Worm (Caenorhabditis elegans) whole organism, L2 larva: ENCODE data around the gene arl-5.

Source experiments
- R02D3.7 ChIP-seq: fragments of 150-350 bp; optimal IDR thresholded peaks from 2 replicates; lab custom pipeline; 2014; ENCODE audit warnings: missing biosample characterization, missing genetic modification characterization
- aly-2 ChIP-seq: fragments of 150-350 bp; optimal IDR thresholded peaks from 2 replicates; lab custom pipeline; 2014; ENCODE audit warnings: missing biosample characterization, missing genetic modification characterization
- lin-11 ChIP-seq: fragments of 150-350 bp; sonication (generic microtip); optimal IDR thresholded peaks from 2 replicates; lab custom pipeline; 2014; ENCODE audit warnings: missing biosample characterization, missing genetic modification characterization, inconsistent platforms, mixed read lengths
- lin-13 ChIP-seq: fragments of 150-350 bp; optimal IDR thresholded peaks from 2 replicates; lab custom pipeline; 2014; ENCODE audit warnings: missing biosample characterization, missing genetic modification reagents, missing genetic modification characterization
- lin-39 ChIP-seq: fragments of 150-350 bp; optimal IDR thresholded peaks from 2 replicates; lab custom pipeline; 2014; ENCODE audit warnings: missing biosample characterization, missing genetic modification reagents, missing genetic modification characterization
- nhr-12 ChIP-seq: fragments of 150-350 bp; optimal IDR thresholded peaks from 2 replicates; lab custom pipeline; 2014; ENCODE audit warnings: missing biosample characterization, missing genetic modification characterization
- unc-62 ChIP-seq: fragments of 150-350 bp; optimal IDR thresholded peaks from 2 replicates; lab custom pipeline; 2014; ENCODE audit warnings: missing biosample characterization, missing genetic modification reagents, missing genetic modification characterization

- TF ChIP-seq lin-11 (no peak), lin-13 (no peak), nhr-12 (no peak), lin-39 (no peak), unc-62 (GFP tag; lab: Kevin White, UChicago) (no peak), R02D3.7 (no peak), aly-2 (tag; lab: Kevin White, UChicago) (no peak)
Measured at ce11 chrIII:9825073-9825828, 2.2 kb downstream of the arl-5 start, which contains the start of gene ZK632.9.
